Fruit fly (Drosophila melanogaster): ENCODE data around the gene CG8042.
A peak's percentile ranks its signal among the peaks of the same experiment; 100 is the strongest.

Gene CG8042

dm6 chr3L:7974671-7975281, at the start of gene CG8042:
TSS of gene CG8042 (minus strand) at chr3L:7974991.
- peak; percentile 27 for TF ChIP-seq Eip78C (GFP tag)
- TF ChIP-seq CG6163 (GFP tag; IDR thresholded peaks at IDR 0.05) = no peak
- TF ChIP-seq CG8119 (GFP tag; IDR thresholded peaks at IDR 0.05) = no peak
- no peak for TF ChIP-seq CG16779 (tag; optimal IDR thresholded peaks at IDR 0.05)

- TF ChIP-seq fkh (GFP tag; optimal IDR thresholded peaks at IDR 0.05) = peak; percentile 92
- TF ChIP-seq CG8632 (GFP tag; optimal IDR thresholded peaks at IDR 0.05) = no peak
- no peak for TF ChIP-seq Ets21C (GFP tag; optimal IDR thresholded peaks at IDR 0.05)
- no peak for TF ChIP-seq spab (GFP tag; optimal IDR thresholded peaks at IDR 0.05)
- TF ChIP-seq Smox (GFP tag; optimal IDR thresholded peaks at IDR 0.05) = no peak
- no peak for TF ChIP-seq esn (GFP tag; optimal IDR thresholded peaks at IDR 0.05)
- TF ChIP-seq Eip93F (GFP tag; optimal IDR thresholded peaks at IDR 0.05) = no peak
- TF ChIP-seq CG6163 (GFP tag; IDR thresholded peaks at IDR 0.05) = no peak
- TF ChIP-seq Eip78C (GFP tag) = peak; percentile 32
- TF ChIP-seq salr (GFP tag; optimal IDR thresholded peaks at IDR 0.05) = no peak
- TF ChIP-seq CG16779 (tag; optimal IDR thresholded peaks at IDR 0.05) = no peak
- no peak for TF ChIP-seq CG11294 (GFP tag; IDR thresholded peaks at IDR 0.05)
- TF ChIP-seq achi (GFP tag; optimal IDR thresholded peaks at IDR 0.05) = no peak
- no peak for TF ChIP-seq Sox15 (GFP tag; optimal IDR thresholded peaks at IDR 0.05)
- no peak for TF ChIP-seq fd85E (GFP tag; optimal IDR thresholded peaks at IDR 0.05)
- TF ChIP-seq Gug (GFP tag; IDR thresholded peaks at IDR 0.05) = no peak
- no peak for TF ChIP-seq dsx (GFP tag; optimal IDR thresholded peaks at IDR 0.05; ENCODE audit: poor library complexity, severe bottlenecking)
- peak; percentile 85 for TF ChIP-seq vri (GFP tag; optimal IDR thresholded peaks at IDR 0.05)
- TF ChIP-seq CG3032 (tag; optimal IDR thresholded peaks at IDR 0.05) = no peak
- no peak for TF ChIP-seq Sox14 (GFP tag; optimal IDR thresholded peaks at IDR 0.05)
- TF ChIP-seq dac (GFP tag; optimal IDR thresholded peaks at IDR 0.05) = no peak
- TF ChIP-seq net (GFP tag; optimal IDR thresholded peaks at IDR 0.05) = no peak
- TF ChIP-seq CG32006 (GFP tag; optimal IDR thresholded peaks at IDR 0.05) = no peak
Measured at dm6 chr3L:8018665-8019070, 43.9 kb upstream of the CG8042 start.

- TF ChIP-seq fd85E (GFP tag; optimal IDR thresholded peaks at IDR 0.05) (no peak), CG8119 (GFP tag; IDR thresholded peaks at IDR 0.05) (peak; percentile 52; the same call in 2 of the 3 replicates), Smox (GFP tag; optimal IDR thresholded peaks at IDR 0.05) (no peak), Hr39 (GFP tag; optimal IDR thresholded peaks at IDR 0.05) (no peak), dsx (GFP tag; optimal IDR thresholded peaks at IDR 0.05; ENCODE audit: poor library complexity, severe bottlenecking) (peak; percentile 42), Ets96B (tag; optimal IDR thresholded peaks at IDR 0.05) (peak; percentile 74), CG8632 (GFP tag; optimal IDR thresholded peaks at IDR 0.05) (peak; percentile 20), CG11902 (GFP tag; optimal IDR thresholded peaks at IDR 0.05) (no peak), topi (GFP tag; optimal IDR thresholded peaks at IDR 0.05) (no peak), CG6276 (GFP tag; optimal IDR thresholded peaks at IDR 0.05) (no peak), CG11762 (GFP tag; optimal IDR thresholded peaks at IDR 0.05; ENCODE audit: insufficient read depth) (peak; percentile 47), achi (GFP tag; optimal IDR thresholded peaks at IDR 0.05) (peak; percentile 18), Eip75B (GFP tag; optimal IDR thresholded peaks at IDR 0.05) (peak; percentile 31), Hr38 (GFP tag; optimal IDR thresholded peaks at IDR 0.05) (no peak), pdm3 (GFP tag; optimal IDR thresholded peaks at IDR 0.05) (no peak), spab (GFP tag; optimal IDR thresholded peaks at IDR 0.05) (peak; percentile 78), CG4318 (GFP tag; optimal IDR thresholded peaks at IDR 0.05) (no peak), CG16779 (tag; optimal IDR thresholded peaks at IDR 0.05) (peak; percentile 73), OdsH (GFP tag; optimal IDR thresholded peaks at IDR 0.05) (no peak), svp (GFP tag) (no peak), cyc (GFP tag; optimal IDR thresholded peaks at IDR 0.05) (no peak), CG34406 (GFP tag; optimal IDR thresholded peaks at IDR 0.05) (peak; percentile 21), CG1621 (tag; optimal IDR thresholded peaks at IDR 0.05) (no peak), CG6854 (GFP tag; optimal IDR thresholded peaks at IDR 0.05) (no peak), net (GFP tag; optimal IDR thresholded peaks at IDR 0.05) (peak; percentile 44), fd59A (GFP tag; optimal IDR thresholded peaks at IDR 0.05) (no peak), acj6 (GFP tag; optimal IDR thresholded peaks at IDR 0.05) (no peak), Sox14 (GFP tag; optimal IDR thresholded peaks at IDR 0.05) (no peak), eg (GFP tag; IDR thresholded peaks at IDR 0.05) (peak; percentile 67), vri (GFP tag; optimal IDR thresholded peaks at IDR 0.05) (no peak), esn (GFP tag; optimal IDR thresholded peaks at IDR 0.05) (no peak), Hr4 (GFP tag; optimal IDR thresholded peaks at IDR 0.05) (no peak), CG3032 (tag; optimal IDR thresholded peaks at IDR 0.05) (peak; percentile 69), fkh (GFP tag; optimal IDR thresholded peaks at IDR 0.05) (no peak), Sox102F (GFP tag; optimal IDR thresholded peaks at IDR 0.05) (no peak), Lpt (GFP tag; optimal IDR thresholded peaks at IDR 0.05) (peak; percentile 54), Gug (GFP tag; IDR thresholded peaks at IDR 0.05) (no peak)
Measured at dm6 chr3L:8013865-8014216, 39.0 kb upstream of the CG8042 start.

All from whole organism, prepupa.